Worm (Caenorhabditis elegans): ENCODE results near the gene F40G9.6.

DNA sequence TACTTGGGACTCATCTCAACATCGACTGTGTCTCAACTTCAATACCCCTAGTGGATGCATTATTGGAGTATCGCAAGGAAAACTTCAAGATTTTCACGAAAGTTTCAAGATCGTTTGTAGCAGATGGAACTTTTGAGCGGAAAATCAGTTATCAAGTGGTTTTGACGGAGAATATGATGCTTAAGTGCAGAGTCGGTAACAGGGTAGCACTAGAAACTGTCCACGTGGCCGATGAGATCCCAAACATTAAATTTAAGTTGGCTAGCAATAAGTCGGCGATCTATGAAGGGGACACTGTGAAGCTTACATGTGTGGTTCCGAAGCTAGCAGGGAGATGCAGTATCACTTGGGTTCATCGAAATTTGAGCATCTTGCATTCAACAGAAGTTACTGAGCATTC lies 20.2 kb upstream of the F40G9.6 start:
- TF ChIP-seq him-1 (tag; optimal IDR thresholded peaks at IDR 0.05), result no peak
- no peak for TF ChIP-seq dao-5 (tag; optimal IDR thresholded peaks at IDR 0.05)
